Worm (Caenorhabditis elegans) whole organism, L3 larva: ENCODE results near the gene F42A10.9.

Source experiments
- ZK546.5 ChIP-seq: sonication (generic microtip); optimal IDR thresholded peaks from 2 replicates; lab custom pipeline; 2017; ENCODE audit warnings: missing biosample characterization, missing genetic modification characterization
- ama-1 ChIP-seq: fragments of 150-350 bp; optimal IDR thresholded peaks from 2 replicates; lab custom pipeline; 2018
- ceh-28 ChIP-seq: fragments of 150-350 bp; optimal IDR thresholded peaks from 2 replicates; lab custom pipeline; 2014; ENCODE audit warnings: missing biosample characterization, missing genetic modification reagents, missing genetic modification characterization
- fkh-10 ChIP-seq: sonication (generic microtip); optimal IDR thresholded peaks from 2 replicates; lab custom pipeline; 2017; ENCODE audit warnings: missing biosample characterization, missing genetic modification reagents, missing genetic modification characterization
- hmg-11 ChIP-seq: sonication (generic microtip); optimal IDR thresholded peaks from 2 replicates; lab custom pipeline; 2016; ENCODE audit warnings: missing genetic modification characterization, missing compliant biosample characterization
- jun-1 ChIP-seq: fragments of 150-350 bp; optimal IDR thresholded peaks from 2 replicates; lab custom pipeline; 2014; ENCODE audit warnings: missing biosample characterization, missing genetic modification reagents, missing genetic modification characterization
- nhr-11 ChIP-seq: fragments of 150-350 bp; optimal IDR thresholded peaks from 2 replicates; lab custom pipeline; 2014; ENCODE audit warnings: missing biosample characterization, missing genetic modification characterization
- nhr-23 ChIP-seq: fragments of 150-350 bp; optimal IDR thresholded peaks from 2 replicates; lab custom pipeline; 2014; ENCODE audit warnings: missing biosample characterization, missing genetic modification reagents, missing genetic modification characterization
- nhr-25 ChIP-seq: sonication (generic microtip); optimal IDR thresholded peaks from 2 replicates; lab custom pipeline; 2017; ENCODE audit warnings: missing biosample characterization, missing genetic modification characterization
- nhr-77 ChIP-seq: fragments of 150-350 bp; optimal IDR thresholded peaks from 2 replicates; lab custom pipeline; 2014; ENCODE audit warnings: missing biosample characterization, missing genetic modification characterization
- unc-62 ChIP-seq: fragments of 150-350 bp; sonication (generic microtip); optimal IDR thresholded peaks from 4 replicates; lab custom pipeline; 2014; ENCODE audit warnings: missing biosample characterization, missing genetic modification reagents, missing genetic modification characterization
- zag-1 ChIP-seq: fragments of 150-350 bp; optimal IDR thresholded peaks from 2 replicates; lab custom pipeline; 2014; ENCODE audit warnings: missing biosample characterization, missing genetic modification characterization
- ztf-11 ChIP-seq: fragments of 150-350 bp; optimal IDR thresholded peaks from 2 replicates; lab custom pipeline; 2014; ENCODE audit warnings: missing biosample characterization, missing genetic modification characterization

- TF ChIP-seq nhr-23 (tag; lab: Kevin White, UChicago) (peak; percentile 72), ZK546.5 (tag; lab: Kevin White, UChicago) (no peak), nhr-11 (tag; lab: Kevin White, UChicago) (peak; percentile 28), jun-1 (no peak), fkh-10 (GFP tag; lab: Kevin White, UChicago) (no peak), nhr-77 (tag; lab: Kevin White, UChicago) (no peak), zag-1 (tag; lab: Kevin White, UChicago) (no peak), ama-1 (lab: Kevin White, UChicago) (no peak), ztf-11 (tag; lab: Kevin White, UChicago) (no peak), unc-62 (GFP tag; lab: Kevin White, UChicago) (no peak), ceh-28 (tag; lab: Kevin White, UChicago) (peak; percentile 12), nhr-25 (tag; lab: Kevin White, UChicago) (peak; percentile 44), hmg-11 (tag; lab: Kevin White, UChicago) (no peak)
These were observed 8.7 kb downstream of the F42A10.9 start, which contains the start of the genes abcf-3 and F42A10.5 for ce11 chrIII:6173020-6173597.
